Worm (Caenorhabditis elegans): ENCODE measurements around the gene srj-21.

DNA sequence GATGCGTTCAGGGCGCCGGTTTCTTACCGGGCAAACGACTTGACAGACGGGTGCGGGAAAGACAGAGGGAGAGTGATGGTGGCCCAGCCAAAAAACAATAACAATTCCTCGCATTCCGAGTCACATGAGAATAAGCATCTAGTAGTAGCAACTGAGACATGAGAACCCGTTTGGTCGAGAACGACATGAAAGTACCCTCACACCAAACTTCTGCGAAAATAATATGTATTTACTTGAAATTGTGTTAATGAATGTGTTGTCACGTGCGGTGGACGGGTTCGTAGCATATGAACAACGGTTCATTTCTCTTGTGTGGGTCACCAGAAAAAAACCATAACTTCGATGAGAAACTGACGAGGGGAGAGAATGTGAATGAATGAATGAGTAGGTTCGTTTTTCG is 24.3 kb upstream of the srj-21 start:
- TF ChIP-seq nhr-237 (tag; optimal IDR thresholded peaks at IDR 0.05) (no peak), ceh-39 (tag; optimal IDR thresholded peaks at IDR 0.05) (no peak), lin-13 (tag; optimal IDR thresholded peaks at IDR 0.05) (no peak), drap-1 (GFP tag; optimal IDR thresholded peaks at IDR 0.05) (no peak), ceh-43 (GFP tag; optimal IDR thresholded peaks at IDR 0.05) (no peak), pha-4 (tag; optimal IDR thresholded peaks at IDR 0.05) (no peak), sptf-1 (tag; optimal IDR thresholded peaks at IDR 0.05) (no peak), elt-3 (tag; optimal IDR thresholded peaks at IDR 0.05) (no peak), ces-1 (GFP tag; optimal IDR thresholded peaks at IDR 0.05) (no peak), unc-120 (tag; optimal IDR thresholded peaks at IDR 0.05; ENCODE audit: poor library complexity, severe bottlenecking) (no peak), nhr-28 (tag; optimal IDR thresholded peaks at IDR 0.05) (no peak), lsy-2 (tag; optimal IDR thresholded peaks at IDR 0.05) (no peak)
